Worm (Caenorhabditis elegans) whole organism, midembryonic: Measurements from ENCODE around the gene col-117.

Experiments
- flt-1 ChIP-seq: fragments of 200-800 bp; sonication (Bioruptor generic); IDR thresholded peaks from 2 replicates; pipeline ENCODE4 v1.3.6; 2022; ENCODE audit warnings: missing genetic modification characterization, missing compliant biosample characterization
- klf-2 ChIP-seq: fragments of 200-800 bp; sonication (Bioruptor generic); conservative IDR thresholded peaks from 2 replicates; pipeline ENCODE4 v1.3.6; 2022; ENCODE audit warnings: missing genetic modification reagents, missing genetic modification characterization, missing compliant biosample characterization
- ref-1 ChIP-seq: fragments of 200-800 bp; sonication (Bioruptor generic); conservative IDR thresholded peaks from 2 replicates; pipeline ENCODE4 v1.3.6; 2022; ENCODE audit warnings: missing genetic modification reagents, missing genetic modification characterization, missing compliant biosample characterization
- tab-1 ChIP-seq: fragments of 200-800 bp; sonication (Bioruptor generic); IDR thresholded peaks from 2 replicates; pipeline ENCODE4 v1.3.6; 2022; ENCODE audit warnings: missing genetic modification characterization, missing compliant biosample characterization

- no peak for TF ChIP-seq tab-1
- TF ChIP-seq klf-2 (GFP tag; lab: Robert Waterston, UW), result no peak
- TF ChIP-seq ref-1 (GFP tag; lab: Robert Waterston, UW), result no peak
- TF ChIP-seq flt-1 (GFP tag; lab: Robert Waterston, UW), result no peak
These were observed 8.0 kb downstream of the col-117 start, which contains the start of gene grsp-2 for ce11 chrIV:8816029-8816428.
